Worm (Caenorhabditis elegans) whole organism, mixed stage, embryonic: ENCODE data around the gene Y66D12A.6.

Experiments used
- nhr-237 ChIP-seq: fragments of 150-350 bp; optimal IDR thresholded peaks from 2 replicates; lab custom pipeline; 2014; ENCODE audit warnings: missing biosample characterization, missing genetic modification characterization
- sptf-1 ChIP-seq: sonication (generic microtip); optimal IDR thresholded peaks from 2 replicates; lab custom pipeline; 2017; ENCODE audit warnings: mild to moderate bottlenecking, missing genetic modification characterization, moderate library complexity, missing compliant biosample characterization

DNA sequence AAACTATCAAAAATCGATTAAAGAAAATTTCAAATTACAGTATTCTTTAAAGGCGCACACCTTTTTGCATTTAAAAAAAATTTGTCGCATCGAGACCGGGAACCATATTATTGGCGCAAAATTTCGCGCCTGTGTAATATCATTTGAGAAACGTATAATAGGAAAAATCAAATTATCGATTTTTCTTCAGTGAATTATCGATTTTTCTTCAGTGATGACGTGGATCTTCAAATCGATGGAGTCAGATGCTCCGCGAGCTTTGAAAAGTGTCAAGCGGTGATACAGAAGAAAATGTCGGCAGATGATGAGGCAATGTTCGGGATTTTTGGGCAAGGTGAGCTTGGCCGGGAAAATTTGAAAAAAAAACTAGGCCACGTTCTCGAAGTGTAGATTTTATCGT is 45.7 kb downstream of the Y66D12A.6 start:
- no peak for TF ChIP-seq sptf-1 (tag; lab: Kevin White, UChicago)
- TF ChIP-seq nhr-237 (tag; lab: Kevin White, UChicago): no peak
